Worm (Caenorhabditis elegans): ENCODE data around the gene K09E9.3.

The K09E9.3 gene

DNA sequence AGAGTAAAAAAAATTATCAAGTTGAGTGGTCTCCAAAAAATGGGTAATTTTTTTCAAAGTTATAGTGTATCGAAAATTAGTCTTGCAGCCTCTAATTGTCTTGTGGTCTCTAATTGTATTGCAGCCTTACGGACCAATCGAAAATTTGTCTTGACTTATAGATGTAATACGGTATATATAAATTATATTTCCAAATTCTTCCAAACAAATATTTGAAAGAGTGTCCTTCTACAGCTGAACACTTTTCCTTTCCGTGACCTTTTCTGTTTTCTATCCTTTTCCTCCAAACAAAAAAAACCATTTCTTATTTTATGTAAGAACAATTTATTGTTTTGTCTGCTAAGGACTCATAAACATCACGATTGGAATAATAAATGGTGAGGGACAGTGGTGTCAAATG lies 27.0 kb upstream of the K09E9.3 start, which contains the start of gene K09E9.7:
Gene K09E9.7 (plus strand): TSS at position 301 of the 400 bp plus-strand sequence.
- TF ChIP-seq ceh-91 (GFP tag; IDR thresholded peaks at IDR 0.05) (no peak), snpc-4 (GFP tag; optimal IDR thresholded peaks at IDR 0.05) (no peak), snpc-4 (tag; optimal IDR thresholded peaks at IDR 0.05) (no peak), akir-1 (GFP tag; optimal IDR thresholded peaks at IDR 0.05) (no peak), cebp-1 (GFP tag; IDR thresholded peaks at IDR 0.05) (no peak), cebp-1 (tag; optimal IDR thresholded peaks at IDR 0.05) (no peak), F33H1.4 (GFP tag; IDR thresholded peaks at IDR 0.05) (no peak), dox-1 (GFP tag; IDR thresholded peaks at IDR 0.05) (no peak), F49E8.2 (tag; optimal IDR thresholded peaks at IDR 0.05; ENCODE audit: insufficient read depth) (no peak), unc-62 (GFP tag; optimal IDR thresholded peaks at IDR 0.05) (no peak), nhr-179 (tag; optimal IDR thresholded peaks at IDR 0.05) (no peak), ztf-3 (GFP tag; optimal IDR thresholded peaks at IDR 0.05) (no peak), F55B11.4 (tag; optimal IDR thresholded peaks at IDR 0.05; ENCODE audit: borderline replicate concordance, insufficient read depth) (no peak), hlh-12 (tag; optimal IDR thresholded peaks at IDR 0.05) (no peak), B0261.1 (tag; optimal IDR thresholded peaks at IDR 0.05) (no peak), egl-44 (GFP tag; IDR thresholded peaks at IDR 0.05) (no peak), rcor-1 (GFP tag; IDR thresholded peaks at IDR 0.05) (no peak), madf-10 (tag; optimal IDR thresholded peaks at IDR 0.05) (no peak), Y53F4B.3 (GFP tag; IDR thresholded peaks at IDR 0.05) (no peak), hmg-20 (GFP tag; IDR thresholded peaks at IDR 0.05) (no peak)

ce11 chrX:15635107-15635506 lies 21.5 kb upstream of the K09E9.3 start:
- TF ChIP-seq dox-1 (GFP tag; IDR thresholded peaks at IDR 0.05): 0 out of 2 replicates have a peak, but pooled peaks have one; percentile 30
- 0 out of 2 replicates have a peak, but pooled peaks have one; percentile 14 for TF ChIP-seq B0019.2 (GFP tag; conservative IDR thresholded peaks at IDR 0.05)
- TF ChIP-seq hsf-1 (GFP tag; IDR thresholded peaks at IDR 0.05): peak; percentile 95

ce11 chrX:15633964-15634363 lies 20.4 kb upstream of the K09E9.3 start:
- TF ChIP-seq lir-1 (GFP tag; conservative IDR thresholded peaks at IDR 0.05) (no peak), Y95B8A.8 (GFP tag; IDR thresholded peaks at IDR 0.05) (no peak), Y79H2A.3 (GFP tag; conservative IDR thresholded peaks at IDR 0.05) (no peak), somi-1 (GFP tag; optimal IDR thresholded peaks at IDR 0.05) (peak; percentile 31), egl-44 (GFP tag; IDR thresholded peaks at IDR 0.05) (no peak), F52B5.7 (tag; optimal IDR thresholded peaks at IDR 0.05) (no peak)

DNA sequence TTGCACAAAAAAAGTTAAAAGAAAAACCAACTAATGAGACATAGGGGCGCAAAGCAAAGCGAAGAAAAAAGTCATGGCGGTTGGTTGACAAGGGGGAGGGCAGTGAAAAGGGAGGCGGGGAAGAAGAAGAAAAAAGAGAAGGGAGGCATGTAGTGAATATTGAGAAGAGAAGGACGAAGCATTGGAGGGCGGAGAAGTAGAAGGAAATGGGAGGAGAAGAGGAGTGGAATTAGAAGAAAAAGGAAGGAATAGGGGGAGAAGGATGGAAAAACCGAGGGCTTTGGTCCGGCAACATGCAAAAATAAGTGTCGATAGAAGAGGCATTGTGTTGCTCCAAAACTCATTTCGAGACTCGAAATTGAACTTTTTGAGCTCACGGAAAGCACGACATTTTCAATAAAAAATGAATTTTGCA lies 17.2 kb upstream of the K09E9.3 start:
- no peak for TF ChIP-seq nfyb-1 (GFP tag; IDR thresholded peaks at IDR 0.05)
- TF ChIP-seq F23B12.7 (tag; optimal IDR thresholded peaks at IDR 0.05; ENCODE audit: insufficient read depth): peak; percentile 6
- TF ChIP-seq snpc-4 (GFP tag; optimal IDR thresholded peaks at IDR 0.05): peak; percentile 20
- no peak for TF ChIP-seq snpc-4 (tag; optimal IDR thresholded peaks at IDR 0.05)
- TF ChIP-seq mcd-1 (GFP tag; IDR thresholded peaks at IDR 0.05): 0 out of 2 replicates have a peak, but pooled peaks have one; percentile 32
- 0 out of 2 replicates have a peak, but pooled peaks have one; percentile 9 for TF ChIP-seq hmg-1.2 (GFP tag; IDR thresholded peaks at IDR 0.05)
- TF ChIP-seq egrh-3 (GFP tag; IDR thresholded peaks at IDR 0.05): peak; percentile 17; the same call in 1 of the 2 replicates

DNA sequence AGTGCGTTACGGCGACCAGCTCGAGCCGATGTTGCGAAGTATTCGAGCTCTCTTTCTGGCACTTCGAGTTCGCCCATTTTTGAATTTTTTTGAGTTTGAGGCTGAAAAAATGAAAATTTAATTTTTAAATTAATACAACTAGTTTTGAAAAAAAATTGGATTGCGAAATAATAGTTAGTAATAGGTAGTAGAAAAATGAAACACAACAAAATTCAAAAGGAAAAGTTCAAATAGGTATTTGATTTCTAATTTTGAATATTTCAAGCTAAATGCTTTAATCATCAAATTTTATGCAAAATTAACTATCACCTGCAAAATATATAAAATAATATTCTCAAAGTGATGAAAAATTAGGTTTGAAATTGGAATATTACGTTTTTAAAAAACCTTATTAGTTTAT lies 16.7 kb upstream of the K09E9.3 start, which contains the start of gene K09E9.4:
Gene K09E9.4 (minus strand): TSS at position 101 of the 400 bp plus-strand sequence.
- TF ChIP-seq cebp-1 (GFP tag; IDR thresholded peaks at IDR 0.05) (no peak), cebp-1 (tag; optimal IDR thresholded peaks at IDR 0.05) (peak; percentile 52), hrde-1 (tag; optimal IDR thresholded peaks at IDR 0.05; ENCODE audit: borderline replicate concordance) (no peak)
